Worm (Caenorhabditis elegans) whole organism, L1 larva: ENCODE results near the gene djr-1.1.

Experiments used
- ama-1 ChIP-seq: fragments of 150-350 bp; optimal IDR thresholded peaks from 2 replicates; lab custom pipeline; 2014
- ceh-82 ChIP-seq, 3 experiments: fragments of 150-350 bp in 1 of 3; sonication (generic microtip) in 2 of 3; optimal IDR thresholded peaks; 2 replicates each; lab custom pipeline; 2014 to 2017; ENCODE audit warnings: missing biosample characterization in 3 of 3, missing genetic modification characterization in 3 of 3
- nhr-71 ChIP-seq: sonication (generic microtip); optimal IDR thresholded peaks from 2 replicates; lab custom pipeline; 2016; ENCODE audit warnings: mild to moderate bottlenecking, missing genetic modification characterization, moderate library complexity, missing compliant biosample characterization
- tlp-1 ChIP-seq: fragments of 150-350 bp; optimal IDR thresholded peaks from 2 replicates; lab custom pipeline; 2014; ENCODE audit warnings: missing biosample characterization, missing genetic modification characterization

DNA sequence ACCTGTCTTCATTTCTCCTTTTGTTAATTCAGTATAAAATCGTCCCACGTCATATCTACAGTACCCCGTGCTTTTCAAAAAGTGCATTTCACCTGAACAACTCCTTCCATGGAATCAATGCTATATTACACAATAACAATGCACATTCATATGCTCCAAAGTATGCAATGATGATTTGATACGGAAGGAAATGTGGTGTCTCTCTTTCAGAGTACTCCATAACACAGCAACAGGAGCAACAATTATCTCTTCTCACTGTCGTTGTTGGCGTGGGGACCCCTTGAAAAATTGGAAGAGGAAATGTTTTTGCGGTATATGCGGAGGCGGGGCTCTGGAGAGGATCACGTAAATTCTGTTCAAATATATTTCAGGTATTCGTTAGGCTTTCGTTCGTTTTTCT lies 32.9 kb upstream of the djr-1.1 start, which contains the start of gene cat-2:
- TF ChIP-seq ceh-82 (tag; optimal IDR thresholded peaks at IDR 0.05; lab: Kevin White, UChicago), result no peak
- TF ChIP-seq tlp-1, result no peak
- no peak for TF ChIP-seq nhr-71 (tag; lab: Kevin White, UChicago)
- no peak for TF ChIP-seq ama-1 (lab: Kevin White, UChicago)
